Worm (Caenorhabditis elegans): Measurements from ENCODE around the gene W04H10.2.

DNA sequence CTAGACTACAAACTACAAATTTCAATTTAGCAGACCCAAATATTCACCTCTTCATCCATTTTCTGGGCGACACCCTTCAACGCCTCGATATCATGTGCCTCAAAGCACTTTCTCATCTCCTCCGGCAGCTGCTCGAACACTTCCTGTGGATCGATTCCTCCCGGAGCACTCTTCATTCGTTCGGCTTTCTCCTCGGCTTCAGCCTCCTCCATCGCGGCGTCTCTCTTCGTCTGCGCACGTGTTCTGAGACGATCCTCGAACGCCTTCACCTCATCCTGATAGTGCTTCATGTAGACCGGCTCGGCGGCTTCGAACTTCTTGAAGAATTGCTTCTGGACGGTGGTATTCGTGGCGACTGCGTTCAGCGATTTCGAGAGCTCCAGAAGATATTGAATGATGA, 26.6 kb upstream of the W04H10.2 start:
- TF ChIP-seq lin-13 (tag; optimal IDR thresholded peaks at IDR 0.05) (no peak), mab-5 (tag; optimal IDR thresholded peaks at IDR 0.05) (no peak), lsy-2 (tag; optimal IDR thresholded peaks at IDR 0.05) (no peak), unc-39 (tag; optimal IDR thresholded peaks at IDR 0.05) (no peak), nhr-237 (tag; optimal IDR thresholded peaks at IDR 0.05) (no peak), pha-4 (tag; optimal IDR thresholded peaks at IDR 0.05) (no peak), tbx-8 (GFP tag; optimal IDR thresholded peaks at IDR 0.05) (no peak), unc-62 (GFP tag; optimal IDR thresholded peaks at IDR 0.05) (no peak), flh-1 (GFP tag; optimal IDR thresholded peaks at IDR 0.05) (no peak), ces-1 (GFP tag; optimal IDR thresholded peaks at IDR 0.05) (no peak), elt-3 (tag; optimal IDR thresholded peaks at IDR 0.05) (no peak), elt-1 (tag; optimal IDR thresholded peaks at IDR 0.05; ENCODE audit: borderline replicate concordance, insufficient read depth) (no peak), snpc-4 (tag; optimal IDR thresholded peaks at IDR 0.05) (no peak)
